Worm (Caenorhabditis elegans): Measurements from ENCODE around the gene ech-8.

The ech-8 gene

ce11 chrIV:10273781-10274313 is 34.9 kb upstream of the ech-8 start, which contains the start of gene Y43C5A.3:
Gene Y43C5A.3 (plus strand): TSS chrIV:10274036.
- no peak for TF ChIP-seq klf-2 (GFP tag; conservative IDR thresholded peaks at IDR 0.05)

- no peak for TF ChIP-seq med-1 (GFP tag; optimal IDR thresholded peaks at IDR 0.05; ENCODE audit: insufficient read depth)
- TF ChIP-seq ztf-23 (GFP tag; IDR thresholded peaks at IDR 0.05): no peak
- TF ChIP-seq ref-1 (GFP tag; conservative IDR thresholded peaks at IDR 0.05): no peak
- TF ChIP-seq ztf-29 (GFP tag; IDR thresholded peaks at IDR 0.05): no peak
- TF ChIP-seq cog-1 (tag; optimal IDR thresholded peaks at IDR 0.05): no peak
- TF ChIP-seq T22C8.4 (GFP tag; IDR thresholded peaks at IDR 0.05): no peak
- TF ChIP-seq tab-1 (GFP tag; IDR thresholded peaks at IDR 0.05): no peak
- TF ChIP-seq klf-2 (GFP tag; conservative IDR thresholded peaks at IDR 0.05): no peak
- TF ChIP-seq flt-1 (GFP tag; IDR thresholded peaks at IDR 0.05): no peak
These were observed 34.4 kb upstream of the ech-8 start for ce11 chrIV:10273360-10273759.

- TF ChIP-seq med-1 (GFP tag; optimal IDR thresholded peaks at IDR 0.05; ENCODE audit: insufficient read depth): no peak
These were observed 30.4 kb upstream of the ech-8 start, which contains the start of the genes nspd-7 and Y43C5A.2 for ce11 chrIV:10269137-10269933. Gene nspd-7 (minus strand): TSS chrIV:10269187. Gene Y43C5A.2 (plus strand): TSS chrIV:10269883.

- 0 out of 2 replicates have a peak, but pooled peaks have one; percentile 5 for TF ChIP-seq tab-1 (GFP tag; IDR thresholded peaks at IDR 0.05)
- TF ChIP-seq klf-2 (GFP tag; conservative IDR thresholded peaks at IDR 0.05): 0 out of 2 replicates have a peak, but pooled peaks have one; percentile 25
These were observed 23.9 kb upstream of the ech-8 start for ce11 chrIV:10262882-10263281.

ce11 chrIV:10261061-10261460 is 22.1 kb upstream of the ech-8 start:
- TF ChIP-seq cog-1 (tag; optimal IDR thresholded peaks at IDR 0.05) (no peak), ztf-29 (GFP tag; IDR thresholded peaks at IDR 0.05) (no peak), flt-1 (GFP tag; IDR thresholded peaks at IDR 0.05) (no peak), tab-1 (GFP tag; IDR thresholded peaks at IDR 0.05) (no peak), med-1 (GFP tag; optimal IDR thresholded peaks at IDR 0.05; ENCODE audit: insufficient read depth) (no peak), T22C8.4 (GFP tag; IDR thresholded peaks at IDR 0.05) (no peak), ref-1 (GFP tag; conservative IDR thresholded peaks at IDR 0.05) (no peak), klf-2 (GFP tag; conservative IDR thresholded peaks at IDR 0.05) (no peak), ztf-23 (GFP tag; IDR thresholded peaks at IDR 0.05) (no peak)

- TF ChIP-seq ztf-23 (GFP tag; IDR thresholded peaks at IDR 0.05): no peak
- TF ChIP-seq med-1 (GFP tag; optimal IDR thresholded peaks at IDR 0.05; ENCODE audit: insufficient read depth): no peak
- TF ChIP-seq klf-2 (GFP tag; conservative IDR thresholded peaks at IDR 0.05): no peak
- no peak for TF ChIP-seq ztf-29 (GFP tag; IDR thresholded peaks at IDR 0.05)
- no peak for TF ChIP-seq T22C8.4 (GFP tag; IDR thresholded peaks at IDR 0.05)
- no peak for TF ChIP-seq cog-1 (tag; optimal IDR thresholded peaks at IDR 0.05)
- no peak for TF ChIP-seq tab-1 (GFP tag; IDR thresholded peaks at IDR 0.05)
- no peak for TF ChIP-seq flt-1 (GFP tag; IDR thresholded peaks at IDR 0.05)
- no peak for TF ChIP-seq ref-1 (GFP tag; conservative IDR thresholded peaks at IDR 0.05)
These were observed 20.6 kb upstream of the ech-8 start, which contains the start of gene F01G10.9 for ce11 chrIV:10259557-10259956. Gene F01G10.9 (minus strand): TSS chrIV:10259657.

ce11 chrIV:10252886-10253639 is 14.1 kb upstream of the ech-8 start:
- no peak for TF ChIP-seq med-1 (GFP tag; optimal IDR thresholded peaks at IDR 0.05; ENCODE audit: insufficient read depth)
- no peak for TF ChIP-seq ztf-29 (GFP tag; IDR thresholded peaks at IDR 0.05)
- no peak for TF ChIP-seq ref-1 (GFP tag; conservative IDR thresholded peaks at IDR 0.05)
- no peak for TF ChIP-seq tab-1 (GFP tag; IDR thresholded peaks at IDR 0.05)
- TF ChIP-seq T22C8.4 (GFP tag; IDR thresholded peaks at IDR 0.05): no peak
- TF ChIP-seq flt-1 (GFP tag; IDR thresholded peaks at IDR 0.05): no peak
- no peak for TF ChIP-seq klf-2 (GFP tag; conservative IDR thresholded peaks at IDR 0.05)
- TF ChIP-seq cog-1 (tag; optimal IDR thresholded peaks at IDR 0.05): no peak
- TF ChIP-seq ztf-23 (GFP tag; IDR thresholded peaks at IDR 0.05): no peak

ce11 chrIV:10252350-10252792 is 13.4 kb upstream of the ech-8 start:
- TF ChIP-seq flt-1 (GFP tag; IDR thresholded peaks at IDR 0.05) (no peak), klf-2 (GFP tag; conservative IDR thresholded peaks at IDR 0.05) (no peak), cog-1 (tag; optimal IDR thresholded peaks at IDR 0.05) (peak; percentile 36), ztf-23 (GFP tag; IDR thresholded peaks at IDR 0.05) (no peak)

ce11 chrIV:10251764-10252163 is 12.8 kb upstream of the ech-8 start:
- no peak for TF ChIP-seq ztf-23 (GFP tag; IDR thresholded peaks at IDR 0.05)
- no peak for TF ChIP-seq klf-2 (GFP tag; conservative IDR thresholded peaks at IDR 0.05)
- TF ChIP-seq cog-1 (tag; optimal IDR thresholded peaks at IDR 0.05): no peak
- no peak for TF ChIP-seq flt-1 (GFP tag; IDR thresholded peaks at IDR 0.05)
- TF ChIP-seq ref-1 (GFP tag; conservative IDR thresholded peaks at IDR 0.05): no peak
- TF ChIP-seq T22C8.4 (GFP tag; IDR thresholded peaks at IDR 0.05): peak; percentile 19; the same call in 1 of the 2 replicates

ce11 chrIV:10251261-10251660 is 12.3 kb upstream of the ech-8 start:
- TF ChIP-seq T22C8.4 (GFP tag; IDR thresholded peaks at IDR 0.05) (no peak), ztf-29 (GFP tag; IDR thresholded peaks at IDR 0.05) (no peak)
